Worm (Caenorhabditis elegans) whole organism, young adult: Measurements from ENCODE around the gene oac-54.

ENCODE experiments used
- C06A6.2 ChIP-seq: fragments of 200-800 bp; sonication (Bioruptor generic); conservative IDR thresholded peaks from 2 replicates; pipeline ENCODE4 v1.3.6; 2022; ENCODE audit warnings: missing genetic modification characterization, missing compliant biosample characterization
- C17E4.6 ChIP-seq: fragments of 200-800 bp; sonication (Bioruptor generic); IDR thresholded peaks from 2 replicates; pipeline ENCODE4 v1.3.6; 2022; ENCODE audit warnings: missing genetic modification reagents, missing genetic modification characterization, missing compliant biosample characterization
- F22D6.2 ChIP-seq: sonication (generic microtip); optimal IDR thresholded peaks from 2 replicates; lab custom pipeline; 2016; ENCODE audit warnings: mild to moderate bottlenecking, missing genetic modification characterization, missing compliant biosample characterization
- F23B12.7 ChIP-seq: sonication (generic microtip); optimal IDR thresholded peaks from 2 replicates; lab custom pipeline; 2017; ENCODE audit warnings: missing genetic modification characterization, mild to moderate bottlenecking, missing compliant biosample characterization, antibody characterized with exemption, moderate library complexity; ENCODE audit not compliant: insufficient read depth
- F39B2.1 ChIP-seq: fragments of 200-800 bp; sonication (Bioruptor generic); IDR thresholded peaks from 2 replicates; pipeline ENCODE4 v1.3.6; 2022; ENCODE audit warnings: missing genetic modification reagents, missing genetic modification characterization, missing compliant biosample characterization
- F57A8.1 ChIP-seq: fragments of 200-800 bp; sonication (Bioruptor generic); optimal IDR thresholded peaks from 2 replicates; lab custom pipeline; 2018; ENCODE audit warnings: mild to moderate bottlenecking, missing genetic modification characterization, moderate library complexity, missing compliant biosample characterization
- F57C9.4 ChIP-seq: sonication (generic microtip); optimal IDR thresholded peaks from 2 replicates; lab custom pipeline; 2017; ENCODE audit warnings: mild to moderate bottlenecking, missing genetic modification characterization, missing compliant biosample characterization
- Y53F4B.3 ChIP-seq: fragments of 200-800 bp; sonication (Bioruptor generic); IDR thresholded peaks from 2 replicates; pipeline ENCODE4 v1.3.6; 2022; ENCODE audit warnings: missing genetic modification reagents, missing genetic modification characterization, missing compliant biosample characterization
- akir-1 ChIP-seq: fragments of 200-800 bp; sonication (Bioruptor generic); optimal IDR thresholded peaks from 2 replicates; lab custom pipeline; 2018; ENCODE audit warnings: mild to moderate bottlenecking, missing genetic modification characterization, moderate library complexity, missing compliant biosample characterization
- aptf-3 ChIP-seq: fragments of 200-800 bp; sonication (Bioruptor generic); IDR thresholded peaks from 2 replicates; pipeline ENCODE4 v1.3.6; 2022; ENCODE audit warnings: missing genetic modification characterization, missing compliant biosample characterization
- bed-1 ChIP-seq: fragments of 200-800 bp; sonication (Bioruptor generic); IDR thresholded peaks from 2 replicates; pipeline ENCODE4 v1.3.6; 2022; ENCODE audit warnings: missing genetic modification reagents, missing genetic modification characterization, missing compliant biosample characterization
- cebp-2 ChIP-seq: fragments of 200-800 bp; sonication (Bioruptor generic); IDR thresholded peaks from 2 replicates; pipeline ENCODE4 v1.3.6; 2022; ENCODE audit warnings: missing genetic modification characterization, missing compliant biosample characterization
- ceh-27 ChIP-seq: fragments of 200-800 bp; sonication (Bioruptor generic); optimal IDR thresholded peaks from 2 replicates; lab custom pipeline; 2018; ENCODE audit warnings: mild to moderate bottlenecking, missing genetic modification characterization, moderate library complexity, missing compliant biosample characterization
- ceh-40 ChIP-seq: fragments of 200-800 bp; sonication (Bioruptor generic); IDR thresholded peaks from 2 replicates; pipeline ENCODE4 v1.3.6; 2022; ENCODE audit warnings: missing genetic modification characterization, missing compliant biosample characterization
- ceh-58 ChIP-seq: fragments of 200-800 bp; sonication (Bioruptor generic); IDR thresholded peaks from 2 replicates; pipeline ENCODE4 v1.3.6; 2022; ENCODE audit warnings: missing genetic modification characterization, missing compliant biosample characterization
- chd-7 ChIP-seq: sonication (generic microtip); optimal IDR thresholded peaks from 2 replicates; lab custom pipeline; 2016; ENCODE audit warnings: mild to moderate bottlenecking, missing genetic modification characterization, moderate library complexity, missing compliant biosample characterization
- dpl-1 ChIP-seq: fragments of 150-350 bp; optimal IDR thresholded peaks from 2 replicates; lab custom pipeline; 2014; ENCODE audit warnings: missing biosample characterization, missing genetic modification reagents, missing genetic modification characterization
- hlh-26 ChIP-seq: fragments of 200-800 bp; sonication (Bioruptor generic); conservative IDR thresholded peaks from 2 replicates; pipeline ENCODE4 v1.3.6; 2022; ENCODE audit warnings: missing genetic modification reagents, missing genetic modification characterization, missing compliant biosample characterization
- hmg-20 ChIP-seq: fragments of 200-800 bp; sonication (Bioruptor generic); IDR thresholded peaks from 2 replicates; pipeline ENCODE4 v1.3.6; 2022; ENCODE audit warnings: missing genetic modification reagents, missing genetic modification characterization, missing compliant biosample characterization
- lin-40 ChIP-seq: sonication (generic microtip); optimal IDR thresholded peaks from 2 replicates; lab custom pipeline; 2016; ENCODE audit warnings: missing genetic modification characterization, mild to moderate bottlenecking, missing compliant biosample characterization, missing genotype, missing genetic modification reagents
- madf-10 ChIP-seq: sonication (generic microtip); optimal IDR thresholded peaks from 2 replicates; lab custom pipeline; 2016; ENCODE audit warnings: mild to moderate bottlenecking, missing genetic modification characterization, missing compliant biosample characterization
- madf-3 ChIP-seq: fragments of 200-800 bp; sonication (Bioruptor generic); IDR thresholded peaks from 2 replicates; pipeline ENCODE4 v1.3.6; 2022; ENCODE audit warnings: missing genetic modification reagents, missing genetic modification characterization, missing compliant biosample characterization
- mel-28 ChIP-seq: sonication (generic microtip); optimal IDR thresholded peaks from 2 replicates; lab custom pipeline; 2016; ENCODE audit warnings: borderline replicate concordance, mild to moderate bottlenecking, missing genetic modification characterization, missing compliant biosample characterization
- nhr-120 ChIP-seq: fragments of 200-800 bp; sonication (Bioruptor generic); IDR thresholded peaks from 2 replicates; pipeline ENCODE4 v1.3.6; 2022; ENCODE audit warnings: missing genetic modification characterization, missing compliant biosample characterization
- nhr-179 ChIP-seq: sonication (generic microtip); optimal IDR thresholded peaks from 2 replicates; lab custom pipeline; 2016; ENCODE audit warnings: mild to moderate bottlenecking, missing genetic modification characterization, missing compliant biosample characterization
- nhr-80 ChIP-seq: sonication (generic microtip); optimal IDR thresholded peaks from 2 replicates; lab custom pipeline; 2016; ENCODE audit warnings: missing genetic modification characterization, missing compliant biosample characterization
- nhr-90 ChIP-seq: sonication (generic microtip); optimal IDR thresholded peaks from 2 replicates; lab custom pipeline; 2016; ENCODE audit warnings: missing genotype, mild to moderate bottlenecking, missing genetic modification characterization, missing compliant biosample characterization
- pbrm-1 ChIP-seq: fragments of 200-800 bp; sonication (Bioruptor generic); IDR thresholded peaks from 2 replicates; pipeline ENCODE4 v1.3.6; 2022; ENCODE audit warnings: missing genetic modification reagents, missing genetic modification characterization, missing compliant biosample characterization
- repo-1 ChIP-seq: sonication (generic microtip); optimal IDR thresholded peaks from 2 replicates; lab custom pipeline; 2017; ENCODE audit warnings: mild to moderate bottlenecking, missing genetic modification characterization, missing compliant biosample characterization
- snpc-4 ChIP-seq, 5 experiments: fragments of 150-350 bp in 1 of 5; sonication (generic microtip) in 4 of 5; optimal IDR thresholded peaks; 2 replicates each; lab custom pipeline; 2014 to 2018; ENCODE audit warnings: missing genetic modification characterization in 5 of 5, missing biosample characterization in 3 of 5, antibody characterized with exemption in 2 of 5, mild to moderate bottlenecking in 2 of 5, missing compliant biosample characterization in 2 of 5, missing genotype in 2 of 5, moderate library complexity in 2 of 5, missing genetic modification reagents in 1 of 5
- zim-3 ChIP-seq: sonication (generic microtip); optimal IDR thresholded peaks from 2 replicates; lab custom pipeline; 2017; ENCODE audit warnings: mild to moderate bottlenecking, missing genetic modification characterization, moderate library complexity, missing compliant biosample characterization
- ztf-18 ChIP-seq: sonication (generic microtip); optimal IDR thresholded peaks from 2 replicates; lab custom pipeline; 2016; ENCODE audit warnings: missing genotype, mild to moderate bottlenecking, missing genetic modification characterization, missing compliant biosample characterization

Gene oac-54

DNA sequence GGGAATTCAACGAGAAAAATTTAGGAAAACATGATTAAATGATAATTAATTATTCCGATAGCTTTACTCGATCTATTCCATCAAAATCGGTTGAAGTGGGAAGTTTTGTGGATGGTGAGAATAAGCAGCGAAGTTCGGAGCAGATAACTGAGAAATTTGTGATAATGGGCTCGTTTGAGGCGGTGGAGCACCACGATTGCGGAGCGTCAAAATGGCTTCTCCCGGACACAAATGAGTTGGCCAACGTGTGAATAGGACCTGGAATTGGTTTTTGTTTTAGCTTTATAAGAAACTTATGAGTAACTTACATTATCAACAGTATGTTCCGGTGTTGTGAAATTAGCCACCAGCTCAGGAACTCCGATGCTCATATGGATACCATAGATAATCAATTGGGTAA, 20.9 kb downstream of the oac-54 start (continued):
- no peak for TF ChIP-seq zim-3 (tag; lab: Kevin White, UChicago)
- no peak for TF ChIP-seq lin-40 (tag; lab: Kevin White, UChicago)

DNA sequence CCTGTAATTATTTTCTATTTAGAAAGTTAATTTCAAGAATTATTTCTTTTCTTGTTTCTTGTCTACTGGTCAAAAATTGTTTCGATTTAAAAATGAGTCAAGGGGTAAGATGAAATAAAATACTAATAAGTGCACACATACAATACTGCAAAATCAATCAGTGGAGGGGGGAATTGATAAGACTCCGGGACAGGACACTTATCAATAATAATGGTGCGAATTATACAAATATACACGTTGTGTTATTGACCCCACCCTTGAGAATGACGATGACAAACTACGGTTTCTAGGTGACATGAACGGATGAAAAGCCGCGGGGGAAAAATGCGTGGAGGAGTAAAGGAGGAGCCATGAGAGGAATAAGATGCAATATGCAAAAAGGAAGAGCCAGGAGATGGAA, 23.2 kb downstream of the oac-54 start:
- TF ChIP-seq ceh-58 (GFP tag; lab: Robert Waterston, UW) (no peak), madf-10 (tag; lab: Kevin White, UChicago) (no peak), lin-40 (tag; lab: Kevin White, UChicago) (no peak), F39B2.1 (GFP tag; lab: Robert Waterston, UW) (no peak), nhr-80 (tag; lab: Kevin White, UChicago) (peak; percentile 59)

DNA sequence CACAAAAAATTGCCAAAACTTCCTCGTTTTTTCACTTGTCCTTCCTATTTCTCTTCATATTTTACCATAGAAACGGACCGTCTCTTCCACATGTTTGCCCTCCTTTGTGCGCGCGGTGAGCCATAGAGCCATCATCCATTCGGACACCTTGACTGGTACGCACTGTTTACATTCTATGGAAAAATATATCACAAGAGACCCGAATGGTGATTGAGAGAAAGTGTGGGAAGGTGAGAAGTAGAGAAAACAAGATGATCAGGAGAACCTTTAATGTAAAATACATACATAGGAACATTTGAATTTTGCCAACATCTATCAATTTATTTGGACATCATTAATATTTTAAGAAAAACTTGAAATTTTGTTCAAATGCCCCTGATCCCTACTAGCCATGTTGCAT, 28.0 kb downstream of the oac-54 start:
- no peak for TF ChIP-seq F22D6.2
- TF ChIP-seq nhr-179 (tag; lab: Kevin White, UChicago): no peak
- TF ChIP-seq repo-1: no peak
- TF ChIP-seq Y53F4B.3 (GFP tag; lab: Robert Waterston, UW): no peak
- TF ChIP-seq C06A6.2 (GFP tag; lab: Robert Waterston, UW): no peak
- no peak for TF ChIP-seq cebp-2 (GFP tag; lab: Robert Waterston, UW)
- TF ChIP-seq ceh-40 (GFP tag; lab: Robert Waterston, UW): no peak
- no peak for TF ChIP-seq nhr-90
- no peak for TF ChIP-seq bed-1 (GFP tag; lab: Robert Waterston, UW)
- TF ChIP-seq, all 124 proteins: peak for 0

DNA sequence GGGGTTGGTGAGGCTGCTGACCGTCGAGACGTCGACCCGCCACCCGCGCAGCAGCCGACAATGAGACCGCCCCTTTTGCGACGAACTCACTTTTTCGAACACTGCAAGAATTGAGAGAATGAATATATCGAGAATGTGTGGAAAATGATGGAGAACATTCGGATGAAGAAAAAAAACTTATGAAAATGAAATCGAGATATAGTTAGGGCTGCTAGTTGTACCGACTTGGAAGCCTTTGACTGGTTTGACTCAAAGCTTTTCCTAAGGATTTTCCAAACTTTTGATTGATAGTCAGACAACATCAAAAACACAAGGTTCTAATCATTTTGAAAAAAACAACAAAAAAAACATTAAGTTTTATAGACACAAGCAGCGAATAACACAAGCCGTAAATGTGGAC, 30.5 kb downstream of the oac-54 start, which contains the start of gene sym-2:
Gene sym-2, minus strand, starts transcription at position 101 of the 400 bp plus-strand sequence.
- TF ChIP-seq ceh-27 (GFP tag; lab: Kevin White, UChicago) (no peak), pbrm-1 (GFP tag; lab: Robert Waterston, UW) (no peak), repo-1 (no peak), mel-28 (tag; lab: Kevin White, UChicago) (no peak), hlh-26 (GFP tag; lab: Robert Waterston, UW) (no peak), nhr-90 (no peak), C17E4.6 (GFP tag; lab: Robert Waterston, UW) (no peak), hmg-20 (GFP tag; lab: Robert Waterston, UW) (no peak), akir-1 (GFP tag; lab: Kevin White, UChicago) (no peak), ceh-40 (GFP tag; lab: Robert Waterston, UW) (no peak), snpc-4 (GFP tag; optimal IDR thresholded peaks at IDR 0.05; lab: Kevin White, UChicago) (no peak), snpc-4 (tag; optimal IDR thresholded peaks at IDR 0.05; lab: Kevin White, UChicago) (no peak), F23B12.7 (tag; lab: Kevin White, UChicago) (no peak)

DNA sequence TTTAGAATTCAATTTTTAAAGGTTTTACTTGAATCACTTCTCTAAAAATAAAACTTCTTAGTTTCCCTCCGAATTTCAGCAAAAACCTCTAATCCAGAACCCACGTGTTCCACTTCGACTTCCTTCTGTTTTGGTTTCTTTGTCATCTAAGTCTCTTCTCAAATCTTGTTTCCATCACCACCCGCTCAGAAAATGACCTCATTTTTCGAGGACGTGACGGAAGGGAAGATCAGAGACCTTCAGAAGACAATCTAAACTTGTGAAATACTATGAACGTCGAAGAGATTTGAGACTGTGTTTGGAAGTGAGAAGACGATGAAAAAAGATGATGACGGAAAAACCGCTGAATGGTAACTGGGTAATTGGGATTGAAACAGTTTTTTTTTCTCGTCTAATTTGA, 31.7 kb downstream of the oac-54 start:
- no peak for TF ChIP-seq aptf-3 (GFP tag; lab: Robert Waterston, UW)
- TF ChIP-seq ceh-40 (GFP tag; lab: Robert Waterston, UW): no peak
- no peak for TF ChIP-seq F23B12.7 (tag; lab: Kevin White, UChicago)
- no peak for TF ChIP-seq nhr-120 (GFP tag; lab: Robert Waterston, UW)
- TF ChIP-seq F57C9.4: no peak
- TF ChIP-seq madf-10 (tag; lab: Kevin White, UChicago): no peak
- no peak for TF ChIP-seq dpl-1 (GFP tag; lab: Kevin White, UChicago)
- no peak for TF ChIP-seq chd-7 (tag; lab: Kevin White, UChicago)
- TF ChIP-seq ztf-18 (tag; lab: Kevin White, UChicago): no peak
- TF ChIP-seq madf-3 (GFP tag; lab: Robert Waterston, UW): no peak
- TF ChIP-seq C17E4.6 (GFP tag; lab: Robert Waterston, UW): no peak
- no peak for TF ChIP-seq F57A8.1
- TF ChIP-seq, all 124 proteins: peak for 0
